Fruit fly (Drosophila melanogaster): ENCODE data around the gene SF2.

Gene SF2

dm6 chr3R:16355393-16355943 lies 13.7 kb upstream of the SF2 start (continued):
- TF ChIP-seq trem (tag; optimal IDR thresholded peaks at IDR 0.05), result no peak
- TF ChIP-seq CG11085 (GFP tag; IDR thresholded peaks at IDR 0.05), result peak; percentile 59; the same call in 1 of the 2 replicates
- no peak for TF ChIP-seq corto (GFP tag; optimal IDR thresholded peaks at IDR 0.05)
- no peak for TF ChIP-seq nerfin-1 (tag; optimal IDR thresholded peaks at IDR 0.05)
- TF ChIP-seq CG14014 (GFP tag; IDR thresholded peaks at IDR 0.05), result peak; percentile 55; the same call in 1 of the 2 replicates
- TF ChIP-seq CG9437 (GFP tag; optimal IDR thresholded peaks at IDR 0.05), result no peak
- no peak for TF ChIP-seq bab2 (GFP tag; optimal IDR thresholded peaks at IDR 0.05)
- TF ChIP-seq CG10321 (GFP tag; IDR thresholded peaks at IDR 0.05), result no peak
- TF ChIP-seq tup (GFP tag; optimal IDR thresholded peaks at IDR 0.05), result no peak
- TF ChIP-seq CG15269 (tag; optimal IDR thresholded peaks at IDR 0.05), result peak; percentile 54
- TF ChIP-seq HLH54F (GFP tag; optimal IDR thresholded peaks at IDR 0.05), result peak; percentile 61
- no peak for TF ChIP-seq repo (GFP tag; optimal IDR thresholded peaks at IDR 0.05)
- TF ChIP-seq CG9727 (GFP tag; optimal IDR thresholded peaks at IDR 0.05), result no peak
- TF ChIP-seq fd96Cb (tag; optimal IDR thresholded peaks at IDR 0.05), result no peak
- no peak for TF ChIP-seq CG6813 (GFP tag; optimal IDR thresholded peaks at IDR 0.05)
- TF ChIP-seq HHEX (GFP tag; optimal IDR thresholded peaks at IDR 0.05), result no peak
- no peak for TF ChIP-seq Ets97D (GFP tag; optimal IDR thresholded peaks at IDR 0.05)
- no peak for TF ChIP-seq CG13287 (GFP tag; IDR thresholded peaks at IDR 0.05; ENCODE audit: partially characterized antibody)
- no peak for TF ChIP-seq Lim3 (GFP tag; IDR thresholded peaks at IDR 0.05)
- peak in 1 of 2 experiments; percentile 35 for TF ChIP-seq Pdp1 (GFP tag; optimal IDR thresholded peaks at IDR 0.05)
- no peak for TF ChIP-seq disco-r (GFP tag; optimal IDR thresholded peaks at IDR 0.05)
- peak; percentile 7 for TF ChIP-seq CG13775 (GFP tag; optimal IDR thresholded peaks at IDR 0.05)
- TF ChIP-seq fd102C (GFP tag; optimal IDR thresholded peaks at IDR 0.05), result no peak
- TF ChIP-seq CHES-1-like (GFP tag; optimal IDR thresholded peaks at IDR 0.05), result peak; percentile 44
- no peak for TF ChIP-seq CG2889 (GFP tag; IDR thresholded peaks at IDR 0.05)
- TF ChIP-seq peb (GFP tag; IDR thresholded peaks at IDR 0.05), result no peak
- no peak for TF ChIP-seq CG9876 (GFP tag; optimal IDR thresholded peaks at IDR 0.05)
- peak; percentile 15 for TF ChIP-seq CG4328 (GFP tag; optimal IDR thresholded peaks at IDR 0.05)
- no peak for TF ChIP-seq CG34422 (GFP tag; IDR thresholded peaks at IDR 0.05)
- no peak for TF ChIP-seq CG14667 (GFP tag; IDR thresholded peaks at IDR 0.05)
- TF ChIP-seq D19A (tag; optimal IDR thresholded peaks at IDR 0.05), result no peak
- peak; percentile 10 for TF ChIP-seq BtbVII (GFP tag; optimal IDR thresholded peaks at IDR 0.05)
- no peak for TF ChIP-seq CG2116 (GFP tag; optimal IDR thresholded peaks at IDR 0.05)
- TF ChIP-seq CG8359 (GFP tag; optimal IDR thresholded peaks at IDR 0.05; ENCODE audit: borderline replicate concordance), result no peak
- peak; percentile 73 for TF ChIP-seq lab (GFP tag; optimal IDR thresholded peaks at IDR 0.05)
- TF ChIP-seq CG10267 (tag; optimal IDR thresholded peaks at IDR 0.05), result no peak
- no peak for TF ChIP-seq CG14965 (GFP tag; optimal IDR thresholded peaks at IDR 0.05; ENCODE audit: borderline replicate concordance)
- no peak for TF ChIP-seq grn (GFP tag; optimal IDR thresholded peaks at IDR 0.05)
- no peak for TF ChIP-seq Oli (tag; optimal IDR thresholded peaks at IDR 0.05)
- peak; percentile 8 for TF ChIP-seq CG1233 (GFP tag; optimal IDR thresholded peaks at IDR 0.05)
- peak; percentile 44 for TF ChIP-seq fu2 (GFP tag; optimal IDR thresholded peaks at IDR 0.05)
- no peak for TF ChIP-seq GATAe (GFP tag; conservative IDR thresholded peaks at IDR 0.05)
- TF ChIP-seq CG34376 (GFP tag; optimal IDR thresholded peaks at IDR 0.05), result peak; percentile 90
- no peak for TF ChIP-seq CG4707 (GFP tag; optimal IDR thresholded peaks at IDR 0.05)
- no peak for TF ChIP-seq NC2β (GFP tag; optimal IDR thresholded peaks at IDR 0.05)
- TF ChIP-seq CG30020 (tag; optimal IDR thresholded peaks at IDR 0.05), result no peak
- TF ChIP-seq nerfin-2 (GFP tag; IDR thresholded peaks at IDR 0.05; ENCODE audit: partially characterized antibody), result no peak
- TF ChIP-seq CG6254 (GFP tag; optimal IDR thresholded peaks at IDR 0.05), result no peak
- no peak for TF ChIP-seq CG7271 (tag; optimal IDR thresholded peaks at IDR 0.05)
- peak; percentile 61 for TF ChIP-seq wdn (GFP tag; IDR thresholded peaks at IDR 0.05)
